Worm (Caenorhabditis elegans) whole organism, L1 larva: ENCODE measurements around the gene tbx-33.
A peak's percentile ranks its signal among the peaks of the same experiment; 100 is the strongest.

Source experiments
- C34B4.2 ChIP-seq: sonication (generic microtip); optimal IDR thresholded peaks from 2 replicates; lab custom pipeline; 2017; ENCODE audit warnings: mild to moderate bottlenecking, missing genetic modification characterization, missing compliant biosample characterization
- F16B12.6 ChIP-seq: fragments of 150-350 bp; optimal IDR thresholded peaks from 2 replicates; lab custom pipeline; 2014; ENCODE audit warnings: missing biosample characterization, missing genetic modification characterization
- alr-1 ChIP-seq: fragments of 200-800 bp; sonication (Bioruptor generic); optimal IDR thresholded peaks from 2 replicates; lab custom pipeline; 2018; ENCODE audit warnings: borderline replicate concordance, mild to moderate bottlenecking, missing genetic modification characterization, missing compliant biosample characterization
- ceh-63 ChIP-seq: fragments of 200-800 bp; sonication (Bioruptor generic); optimal IDR thresholded peaks from 2 replicates; lab custom pipeline; 2018; ENCODE audit warnings: mild to moderate bottlenecking, missing genetic modification characterization, missing compliant biosample characterization
- ceh-82 ChIP-seq, 3 experiments: fragments of 150-350 bp in 1 of 3; sonication (generic microtip) in 2 of 3; optimal IDR thresholded peaks; 2 replicates each; lab custom pipeline; 2014 to 2017; ENCODE audit warnings: missing biosample characterization in 3 of 3, missing genetic modification characterization in 3 of 3
- ces-1 ChIP-seq: fragments of 150-350 bp; optimal IDR thresholded peaks from 2 replicates; lab custom pipeline; 2014; ENCODE audit warnings: missing biosample characterization, missing genetic modification reagents, missing genetic modification characterization
- dpl-1 ChIP-seq, 3 experiments: fragments of 150-350 bp in 2 of 3; sonication (generic microtip) in 1 of 3; optimal IDR thresholded peaks; 2 replicates each; lab custom pipeline; 2014 to 2017; ENCODE audit warnings: missing biosample characterization in 3 of 3, missing genetic modification characterization in 3 of 3, missing genetic modification reagents in 3 of 3
- dsc-1 ChIP-seq: sonication (generic microtip); optimal IDR thresholded peaks from 2 replicates; lab custom pipeline; 2016; ENCODE audit warnings: mild to moderate bottlenecking, missing genetic modification characterization, missing compliant biosample characterization
- efl-1 ChIP-seq, 4 experiments: fragments of 150-350 bp; optimal IDR thresholded peaks in 3 of 4; peaks in 1 of 4; 1 replicate in 1 of 4; 2 replicates in 3 of 4; lab custom pipeline; 2014; ENCODE audit warnings: missing biosample characterization in 2 of 4, missing genetic modification characterization in 2 of 4, missing genetic modification reagents in 2 of 4
- egl-27 ChIP-seq, 2 experiments: fragments of 150-350 bp in 1 of 2; sonication (generic microtip); optimal IDR thresholded peaks; 3 replicates each; lab custom pipeline; 2017 to 2018; ENCODE audit warnings: missing biosample characterization in 2 of 2, missing genetic modification characterization in 2 of 2, missing genetic modification reagents in 2 of 2
- elt-2 ChIP-seq: sonication (generic microtip); optimal IDR thresholded peaks from 2 replicates; lab custom pipeline; 2016; ENCODE audit warnings: missing genetic modification characterization, mild to moderate bottlenecking, inconsistent platforms, missing compliant biosample characterization, missing genetic modification reagents
- fkh-10 ChIP-seq: sonication (generic microtip); optimal IDR thresholded peaks from 2 replicates; lab custom pipeline; 2017; ENCODE audit warnings: missing biosample characterization, missing genetic modification reagents, missing genetic modification characterization
- fkh-4 ChIP-seq: sonication (generic microtip); optimal IDR thresholded peaks from 2 replicates; lab custom pipeline; 2016; ENCODE audit warnings: missing compliant biosample characterization, missing genetic modification characterization, borderline replicate concordance
- fkh-8 ChIP-seq: sonication (generic microtip); optimal IDR thresholded peaks from 2 replicates; lab custom pipeline; 2016; ENCODE audit warnings: mild to moderate bottlenecking, missing genetic modification characterization, missing compliant biosample characterization
- fos-1 ChIP-seq: fragments of 150-350 bp; optimal IDR thresholded peaks from 2 replicates; lab custom pipeline; 2014; ENCODE audit warnings: missing biosample characterization, missing genetic modification characterization
- grh-1 ChIP-seq: fragments of 200-800 bp; sonication (Bioruptor generic); IDR thresholded peaks from 2 replicates; pipeline ENCODE4 v1.3.6; 2022; ENCODE audit warnings: missing genetic modification reagents, missing genetic modification characterization, missing compliant biosample characterization
- hlh-17 ChIP-seq: fragments of 200-800 bp; sonication (Bioruptor generic); optimal IDR thresholded peaks from 2 replicates; lab custom pipeline; 2018; ENCODE audit warnings: missing genetic modification characterization, mild to moderate bottlenecking, missing compliant biosample characterization, moderate library complexity, borderline replicate concordance
- hlh-4 ChIP-seq: sonication (generic microtip); optimal IDR thresholded peaks from 2 replicates; lab custom pipeline; 2016; ENCODE audit warnings: mild to moderate bottlenecking, missing genetic modification characterization, missing compliant biosample characterization
- irx-1 ChIP-seq: sonication (generic microtip); optimal IDR thresholded peaks from 2 replicates; lab custom pipeline; 2016; ENCODE audit warnings: missing genetic modification characterization, missing compliant biosample characterization
- jun-1 ChIP-seq: fragments of 150-350 bp; optimal IDR thresholded peaks from 2 replicates; lab custom pipeline; 2014; ENCODE audit warnings: missing biosample characterization, missing genetic modification reagents, missing genetic modification characterization
- lin-14 ChIP-seq: fragments of 200-800 bp; sonication (Bioruptor generic); optimal IDR thresholded peaks from 2 replicates; lab custom pipeline; 2018; ENCODE audit warnings: mild to moderate bottlenecking, missing genetic modification characterization, moderate library complexity, missing compliant biosample characterization
- lin-35 ChIP-seq, 2 experiments: fragments of 150-350 bp; optimal IDR thresholded peaks; 2 replicates each; lab custom pipeline; 2014; ENCODE audit warnings: missing biosample characterization in 2 of 2, missing genetic modification characterization in 2 of 2, missing genetic modification reagents in 2 of 2
- lin-39 ChIP-seq: fragments of 150-350 bp; optimal IDR thresholded peaks from 2 replicates; lab custom pipeline; 2014; ENCODE audit warnings: missing biosample characterization, missing genetic modification reagents, missing genetic modification characterization
- lir-3 ChIP-seq: sonication (generic microtip); optimal IDR thresholded peaks from 2 replicates; lab custom pipeline; 2016; ENCODE audit warnings: mild to moderate bottlenecking, missing genetic modification characterization, moderate library complexity, missing compliant biosample characterization; ENCODE audit not compliant: poor library complexity
- lsy-2 ChIP-seq, 2 experiments: fragments of 150-350 bp; optimal IDR thresholded peaks; 2 replicates each; lab custom pipeline; 2014; ENCODE audit warnings: missing biosample characterization in 2 of 2, missing genetic modification characterization in 2 of 2
- mdl-1 ChIP-seq, 2 experiments: fragments of 150-350 bp; optimal IDR thresholded peaks; 2 replicates each; lab custom pipeline; 2014 to 2017; ENCODE audit warnings: missing biosample characterization in 2 of 2, missing genetic modification characterization in 2 of 2, inconsistent platforms in 1 of 2
- mef-2 ChIP-seq: fragments of 150-350 bp; optimal IDR thresholded peaks from 2 replicates; lab custom pipeline; 2014; ENCODE audit warnings: missing biosample characterization, missing genetic modification characterization
- nhr-19 ChIP-seq: fragments of 200-800 bp; sonication (Bioruptor generic); conservative IDR thresholded peaks from 2 replicates; pipeline ENCODE4 v1.3.6; 2022; ENCODE audit warnings: missing genetic modification characterization, missing compliant biosample characterization
- nhr-237 ChIP-seq: fragments of 150-350 bp; optimal IDR thresholded peaks from 2 replicates; lab custom pipeline; 2014; ENCODE audit warnings: missing biosample characterization, missing genetic modification characterization
- nhr-28 ChIP-seq: fragments of 150-350 bp; optimal IDR thresholded peaks from 2 replicates; lab custom pipeline; 2014; ENCODE audit warnings: missing biosample characterization, missing genetic modification characterization
- nhr-71 ChIP-seq: sonication (generic microtip); optimal IDR thresholded peaks from 2 replicates; lab custom pipeline; 2016; ENCODE audit warnings: mild to moderate bottlenecking, missing genetic modification characterization, moderate library complexity, missing compliant biosample characterization
- nhr-76 ChIP-seq: sonication (generic microtip); optimal IDR thresholded peaks from 2 replicates; lab custom pipeline; 2017; ENCODE audit warnings: missing biosample characterization, missing genetic modification characterization
- nhr-84 ChIP-seq: sonication (generic microtip); optimal IDR thresholded peaks from 2 replicates; lab custom pipeline; 2017; ENCODE audit warnings: missing biosample characterization, missing genetic modification characterization
- nhr-85 ChIP-seq: sonication (generic microtip); peaks from one replicate; lab custom pipeline; 2016; ENCODE audit warnings: missing genetic modification characterization, inconsistent platforms, missing compliant biosample characterization
- pag-3 ChIP-seq: sonication (generic microtip); optimal IDR thresholded peaks from 2 replicates; lab custom pipeline; 2017; ENCODE audit warnings: missing genetic modification characterization, mild to moderate bottlenecking, missing compliant biosample characterization, antibody characterized with exemption, borderline replicate concordance; ENCODE audit not compliant: insufficient read depth
- pax-3 ChIP-seq: fragments of 200-800 bp; sonication (Bioruptor generic); optimal IDR thresholded peaks from 2 replicates; lab custom pipeline; 2018; ENCODE audit warnings: mild to moderate bottlenecking, missing genetic modification characterization, moderate library complexity, missing compliant biosample characterization
- snpc-4 ChIP-seq: fragments of 150-350 bp; optimal IDR thresholded peaks from 2 replicates; lab custom pipeline; 2014; ENCODE audit warnings: missing biosample characterization, missing genetic modification characterization
- sox-4 ChIP-seq: sonication (generic microtip); optimal IDR thresholded peaks from 2 replicates; lab custom pipeline; 2016; ENCODE audit warnings: missing genetic modification characterization, missing compliant biosample characterization
- tbx-2 ChIP-seq: sonication (generic microtip); optimal IDR thresholded peaks from 2 replicates; lab custom pipeline; 2016; ENCODE audit warnings: missing genetic modification characterization, missing compliant biosample characterization
- unc-62 ChIP-seq: fragments of 150-350 bp; optimal IDR thresholded peaks from 2 replicates; lab custom pipeline; 2014; ENCODE audit warnings: missing biosample characterization, missing genetic modification reagents, missing genetic modification characterization
- unc-98 ChIP-seq: fragments of 200-800 bp; sonication (Bioruptor generic); IDR thresholded peaks from 2 replicates; pipeline ENCODE4 v1.3.6; 2022; ENCODE audit warnings: missing genetic modification characterization, missing compliant biosample characterization
- vab-15 ChIP-seq: sonication (generic microtip); optimal IDR thresholded peaks from 2 replicates; lab custom pipeline; 2017; ENCODE audit warnings: missing genotype, mild to moderate bottlenecking, missing genetic modification characterization, missing compliant biosample characterization
- xbp-1 ChIP-seq: sonication (generic microtip); optimal IDR thresholded peaks from 2 replicates; lab custom pipeline; 2016; ENCODE audit warnings: missing genetic modification characterization, missing compliant biosample characterization
- zip-4 ChIP-seq: fragments of 200-800 bp; sonication (Bioruptor generic); optimal IDR thresholded peaks from 2 replicates; lab custom pipeline; 2018; ENCODE audit warnings: mild to moderate bottlenecking, missing genetic modification characterization, moderate library complexity, missing compliant biosample characterization
- ztf-11 ChIP-seq, 2 experiments: sonication (generic microtip); optimal IDR thresholded peaks; 2 replicates each; lab custom pipeline; 2016 to 2017; ENCODE audit warnings: missing genetic modification characterization in 2 of 2, missing biosample characterization in 1 of 2, missing compliant biosample characterization in 1 of 2
- ztf-4 ChIP-seq: fragments of 150-350 bp; optimal IDR thresholded peaks from 2 replicates; lab custom pipeline; 2014; ENCODE audit warnings: missing biosample characterization, missing genetic modification characterization

The tbx-33 gene

ce11 chrIII:11651430-11651829 lies 14.8 kb upstream of the tbx-33 start:
- no peak for TF ChIP-seq fkh-8
- TF ChIP-seq lir-3 (tag; lab: Kevin White, UChicago): no peak
- no peak for TF ChIP-seq nhr-28 (tag; lab: Kevin White, UChicago)
- TF ChIP-seq mef-2 (tag; lab: Kevin White, UChicago): no peak
- no peak for TF ChIP-seq egl-27 (tag; optimal IDR thresholded peaks at IDR 0.05; lab: Kevin White, UChicago)
- TF ChIP-seq xbp-1 (tag; lab: Kevin White, UChicago): no peak
- no peak for TF ChIP-seq C34B4.2 (tag; lab: Kevin White, UChicago)
- no peak for TF ChIP-seq elt-2 (tag; lab: Kevin White, UChicago)
- no peak for TF ChIP-seq mdl-1 (tag; optimal IDR thresholded peaks at IDR 0.05; lab: Kevin White, UChicago)
- no peak for TF ChIP-seq irx-1
- no peak for TF ChIP-seq lin-35 (GFP tag; optimal IDR thresholded peaks at IDR 0.05; lab: Kevin White, UChicago)

ce11 chrIII:11650152-11650551 lies 13.5 kb upstream of the tbx-33 start, which contains the start of gene faah-6:
TSS of gene faah-6 (plus strand) at chrIII:11650452.
- TF ChIP-seq nhr-84 (tag; lab: Kevin White, UChicago): no peak
- TF ChIP-seq ztf-4 (tag; lab: Kevin White, UChicago): no peak

- TF ChIP-seq nhr-85 (tag; lab: Kevin White, UChicago) (no peak), ceh-82 (tag; optimal IDR thresholded peaks at IDR 0.05; lab: Kevin White, UChicago) (peak; percentile 20 to 30 (median 25)), F16B12.6 (tag; lab: Kevin White, UChicago) (no peak), hlh-17 (GFP tag; lab: Kevin White, UChicago) (no peak), fkh-4 (tag; lab: Kevin White, UChicago) (no peak), tbx-2 (peak; percentile 48), dsc-1 (tag; lab: Kevin White, UChicago) (peak; percentile 84), mdl-1 (tag; optimal IDR thresholded peaks at IDR 0.05; lab: Kevin White, UChicago) (no peak), elt-2 (tag; lab: Kevin White, UChicago) (no peak), lsy-2 (tag; optimal IDR thresholded peaks at IDR 0.05; lab: Kevin White, UChicago) (peak; percentile 36 to 57), jun-1 (tag; lab: Kevin White, UChicago) (peak; percentile 16), nhr-71 (tag; lab: Kevin White, UChicago) (peak; percentile 78), sox-4 (tag; lab: Kevin White, UChicago) (peak; percentile 72), ces-1 (GFP tag; lab: Kevin White, UChicago) (peak; percentile 11), grh-1 (GFP tag; lab: Robert Waterston, UW) (no peak), lir-3 (tag; lab: Kevin White, UChicago) (no peak), nhr-28 (tag; lab: Kevin White, UChicago) (no peak), unc-98 (GFP tag; lab: Robert Waterston, UW) (no peak), lin-14 (peak; percentile 86), ceh-63 (GFP tag; lab: Kevin White, UChicago) (no peak), snpc-4 (tag; lab: Kevin White, UChicago) (no peak), fos-1 (tag; lab: Kevin White, UChicago) (peak; percentile 19), nhr-76 (tag; lab: Kevin White, UChicago) (no peak), nhr-19 (GFP tag; lab: Robert Waterston, UW) (peak; percentile 20; the same call in 1 of the 2 replicates), pax-3 (tag; lab: Kevin White, UChicago) (peak; percentile 66), mef-2 (tag; lab: Kevin White, UChicago) (no peak), hlh-4 (tag; lab: Kevin White, UChicago) (no peak), efl-1 (optimal IDR thresholded peaks at IDR 0.05; lab: Kevin White, UChicago) (peak; percentile 41 to 45), efl-1 (GFP tag; optimal IDR thresholded peaks at IDR 0.05 in 1 of 2; lab: Kevin White, UChicago) (no peak), fkh-10 (GFP tag; lab: Kevin White, UChicago) (peak; percentile 82), dpl-1 (GFP tag; optimal IDR thresholded peaks at IDR 0.05; lab: Kevin White, UChicago) (peak in 1 of 3 experiments; percentile 12), lin-39 (tag; lab: Kevin White, UChicago) (no peak), vab-15 (tag; lab: Kevin White, UChicago) (no peak), nhr-237 (no peak), egl-27 (tag; optimal IDR thresholded peaks at IDR 0.05; lab: Kevin White, UChicago) (no peak), lin-35 (GFP tag; optimal IDR thresholded peaks at IDR 0.05; lab: Kevin White, UChicago) (peak in 1 of 2 experiments; percentile 54), unc-62 (GFP tag; lab: Kevin White, UChicago) (no peak), nhr-84 (tag; lab: Kevin White, UChicago) (no peak), ztf-11 (tag; optimal IDR thresholded peaks at IDR 0.05; lab: Kevin White, UChicago) (no peak), zip-4 (GFP tag; lab: Kevin White, UChicago) (no peak), alr-1 (no peak), pag-3 (tag; lab: Kevin White, UChicago) (no peak)
Measured at ce11 chrIII:11641347-11641746, 4.7 kb upstream of the tbx-33 start.
